Worm (Caenorhabditis elegans) whole organism, L4 larva: ENCODE data around the gene str-84.
A peak's percentile ranks its signal among the peaks of the same experiment; 100 is the strongest.

Experiments
- F37D6.2 ChIP-seq: sonication (generic microtip); optimal IDR thresholded peaks from 2 replicates; lab custom pipeline; 2016; ENCODE audit warnings: mild to moderate bottlenecking, missing genetic modification characterization, missing compliant biosample characterization
- T26A8.4 ChIP-seq: fragments of 200-800 bp; sonication (Bioruptor generic); IDR thresholded peaks from 2 replicates; pipeline ENCODE4 v1.3.6; 2022; ENCODE audit warnings: missing genetic modification characterization, missing compliant biosample characterization
- Y105C5A.15 ChIP-seq: fragments of 200-800 bp; sonication (Bioruptor generic); IDR thresholded peaks from 2 replicates; pipeline ENCODE4 v1.3.6; 2022; ENCODE audit warnings: missing genetic modification characterization, missing compliant biosample characterization
- Y5F2A.4 ChIP-seq: fragments of 200-800 bp; sonication (Bioruptor generic); optimal IDR thresholded peaks from 2 replicates; lab custom pipeline; 2018; ENCODE audit warnings: mild to moderate bottlenecking, missing genetic modification characterization, missing compliant biosample characterization
- ZK337.2 ChIP-seq: fragments of 200-800 bp; sonication (Bioruptor generic); IDR thresholded peaks from 2 replicates; pipeline ENCODE4 v1.3.6; 2022; ENCODE audit warnings: missing genetic modification reagents, missing genetic modification characterization, missing compliant biosample characterization
- aha-1 ChIP-seq: fragments of 150-350 bp; peaks from one replicate; lab custom pipeline; 2014; ENCODE audit warnings: missing biosample characterization, missing genetic modification characterization
- aly-2 ChIP-seq: sonication (generic microtip); optimal IDR thresholded peaks from 2 replicates; lab custom pipeline; 2018; ENCODE audit warnings: missing biosample characterization, missing genetic modification characterization
- ama-1 ChIP-seq: fragments of 150-350 bp; optimal IDR thresholded peaks from 2 replicates; lab custom pipeline; 2014; ENCODE audit warnings: inconsistent platforms, mixed read lengths
- ceh-44 ChIP-seq: fragments of 200-800 bp; sonication (Bioruptor generic); IDR thresholded peaks from 2 replicates; pipeline ENCODE4 v1.3.6; 2022; ENCODE audit warnings: missing genetic modification reagents, missing genetic modification characterization, missing compliant biosample characterization
- ces-1 ChIP-seq: fragments of 150-350 bp; sonication (generic microtip); optimal IDR thresholded peaks from 4 replicates; lab custom pipeline; 2014; ENCODE audit warnings: missing biosample characterization, missing genetic modification reagents, missing genetic modification characterization
- daf-16 ChIP-seq, 3 experiments: sonication (generic microtip); optimal IDR thresholded peaks; 2 replicates each; lab custom pipeline; 2016 to 2017; ENCODE audit warnings: missing genetic modification characterization in 3 of 3, missing genetic modification reagents in 3 of 3, mild to moderate bottlenecking in 2 of 3, missing compliant biosample characterization in 2 of 3, missing biosample characterization in 1 of 3, moderate library complexity in 1 of 3
- daf-19 ChIP-seq: fragments of 200-800 bp; sonication (Bioruptor generic); conservative IDR thresholded peaks from 2 replicates; pipeline ENCODE4 v1.3.6; 2022; ENCODE audit warnings: missing genetic modification characterization, missing compliant biosample characterization
- dmd-6 ChIP-seq: fragments of 200-800 bp; sonication (Bioruptor generic); IDR thresholded peaks from 2 replicates; pipeline ENCODE4 v1.3.6; 2022; ENCODE audit warnings: missing genetic modification reagents, missing genetic modification characterization, missing compliant biosample characterization
- duxl-1 ChIP-seq: sonication (generic microtip); optimal IDR thresholded peaks from 2 replicates; lab custom pipeline; 2016; ENCODE audit warnings: mild to moderate bottlenecking, missing genetic modification characterization, moderate library complexity, missing compliant biosample characterization; ENCODE audit not compliant: poor library complexity
- egl-43 ChIP-seq: fragments of 200-800 bp; sonication (Bioruptor generic); IDR thresholded peaks from 2 replicates; pipeline ENCODE4 v1.3.6; 2022; ENCODE audit warnings: missing genetic modification reagents, missing genetic modification characterization, missing compliant biosample characterization
- fkh-10 ChIP-seq: fragments of 150-350 bp; optimal IDR thresholded peaks from 2 replicates; lab custom pipeline; 2014; ENCODE audit warnings: missing biosample characterization, missing genetic modification reagents, missing genetic modification characterization
- fos-1 ChIP-seq: fragments of 150-350 bp; optimal IDR thresholded peaks from 2 replicates; lab custom pipeline; 2014; ENCODE audit warnings: missing biosample characterization, missing genetic modification characterization
- hlh-11 ChIP-seq: fragments of 200-800 bp; sonication (Bioruptor generic); optimal IDR thresholded peaks from 2 replicates; lab custom pipeline; 2018; ENCODE audit warnings: mild to moderate bottlenecking, missing genetic modification characterization, missing compliant biosample characterization
- hlh-30 ChIP-seq: sonication (generic microtip); optimal IDR thresholded peaks from 2 replicates; lab custom pipeline; 2017; ENCODE audit warnings: antibody characterized with exemption, mild to moderate bottlenecking, missing genetic modification characterization, missing compliant biosample characterization; ENCODE audit not compliant: insufficient read depth
- hmg-1.1 ChIP-seq: fragments of 200-800 bp; sonication (Bioruptor generic); IDR thresholded peaks from 2 replicates; pipeline ENCODE4 v1.3.6; 2022; ENCODE audit warnings: missing genetic modification reagents, missing genetic modification characterization, missing compliant biosample characterization
- lin-13 ChIP-seq: fragments of 150-350 bp; optimal IDR thresholded peaks from 2 replicates; lab custom pipeline; 2014; ENCODE audit warnings: missing biosample characterization, missing genetic modification reagents, missing genetic modification characterization
- lin-29 ChIP-seq: fragments of 200-800 bp; sonication (Bioruptor generic); IDR thresholded peaks from 2 replicates; pipeline ENCODE4 v1.3.6; 2022; ENCODE audit warnings: missing genetic modification reagents, missing genetic modification characterization, missing compliant biosample characterization
- lin-38 ChIP-seq: fragments of 200-800 bp; sonication (Bioruptor generic); IDR thresholded peaks from 2 replicates; pipeline ENCODE4 v1.3.6; 2022; ENCODE audit warnings: missing genetic modification reagents, missing genetic modification characterization, missing compliant biosample characterization
- lir-3 ChIP-seq: sonication (generic microtip); optimal IDR thresholded peaks from 2 replicates; lab custom pipeline; 2016; ENCODE audit warnings: mild to moderate bottlenecking, missing genetic modification characterization, missing compliant biosample characterization
- lsy-2 ChIP-seq, 2 experiments: fragments of 150-350 bp in 1 of 2; sonication (generic microtip) in 1 of 2; optimal IDR thresholded peaks; 2 replicates each; lab custom pipeline; 2014 to 2017; ENCODE audit warnings: missing biosample characterization in 2 of 2, missing genetic modification characterization in 2 of 2
- madf-5 ChIP-seq, 2 experiments: fragments of 200-800 bp; sonication (Bioruptor generic); IDR thresholded peaks; 2 replicates each; pipeline ENCODE4 v1.3.6; 2022; ENCODE audit warnings: missing compliant biosample characterization in 2 of 2, missing genetic modification characterization in 2 of 2
- mes-2 ChIP-seq: sonication (generic microtip); optimal IDR thresholded peaks from 2 replicates; lab custom pipeline; 2016; ENCODE audit warnings: missing genotype, mild to moderate bottlenecking, missing genetic modification characterization, missing compliant biosample characterization; ENCODE audit not compliant: poor library complexity, severe bottlenecking
- mxl-3 ChIP-seq: fragments of 200-800 bp; sonication (Bioruptor generic); optimal IDR thresholded peaks from 2 replicates; lab custom pipeline; 2018; ENCODE audit warnings: mild to moderate bottlenecking, missing genetic modification characterization, missing compliant biosample characterization
- nhr-10 ChIP-seq: fragments of 150-350 bp; optimal IDR thresholded peaks from 2 replicates; lab custom pipeline; 2014; ENCODE audit warnings: missing biosample characterization, missing genetic modification characterization
- nhr-111 ChIP-seq: fragments of 200-800 bp; sonication (Bioruptor generic); optimal IDR thresholded peaks from 2 replicates; lab custom pipeline; 2018; ENCODE audit warnings: mild to moderate bottlenecking, missing genetic modification characterization, missing compliant biosample characterization
- nhr-28 ChIP-seq: fragments of 150-350 bp; optimal IDR thresholded peaks from 2 replicates; lab custom pipeline; 2014; ENCODE audit warnings: missing biosample characterization, missing genetic modification characterization
- nhr-42 ChIP-seq: fragments of 200-800 bp; sonication (Bioruptor generic); IDR thresholded peaks from 2 replicates; pipeline ENCODE4 v1.3.6; 2022; ENCODE audit warnings: missing genetic modification characterization, missing compliant biosample characterization
- nhr-76 ChIP-seq: fragments of 150-350 bp; optimal IDR thresholded peaks from 2 replicates; lab custom pipeline; 2014; ENCODE audit warnings: missing biosample characterization, missing genetic modification characterization
- pha-4 ChIP-seq, 2 experiments: fragments of 150-350 bp in 1 of 2; fragments of 200-800 bp in 1 of 2; sonication (Bioruptor generic) in 1 of 2; IDR thresholded peaks in 1 of 2; optimal IDR thresholded peaks in 1 of 2; 2 replicates each; pipeline versions ENCODE4 v1.3.6 to Lab custom; 2014 to 2022; ENCODE audit warnings: missing genetic modification characterization in 2 of 2, missing genetic modification reagents in 2 of 2, missing biosample characterization in 1 of 2, missing compliant biosample characterization in 1 of 2
- php-3 ChIP-seq: fragments of 200-800 bp; sonication (Bioruptor generic); IDR thresholded peaks from 2 replicates; pipeline ENCODE4 v1.3.6; 2022; ENCODE audit warnings: missing genetic modification reagents, missing genetic modification characterization, missing compliant biosample characterization
- pqm-1 ChIP-seq: sonication (generic microtip); optimal IDR thresholded peaks from 2 replicates; lab custom pipeline; 2017; ENCODE audit warnings: missing biosample characterization, missing genetic modification characterization
- sdz-12 ChIP-seq: fragments of 200-800 bp; sonication (Bioruptor generic); optimal IDR thresholded peaks from 2 replicates; lab custom pipeline; 2018; ENCODE audit warnings: mild to moderate bottlenecking, missing genetic modification characterization, missing compliant biosample characterization
- spr-1 ChIP-seq: sonication (generic microtip); optimal IDR thresholded peaks from 2 replicates; lab custom pipeline; 2016; ENCODE audit warnings: mild to moderate bottlenecking, missing genetic modification characterization, missing compliant biosample characterization
- spr-3 ChIP-seq: fragments of 200-800 bp; sonication (Bioruptor generic); optimal IDR thresholded peaks from 2 replicates; lab custom pipeline; 2018; ENCODE audit warnings: mild to moderate bottlenecking, missing genetic modification characterization, missing compliant biosample characterization
- tag-97 ChIP-seq: fragments of 200-800 bp; sonication (Bioruptor generic); IDR thresholded peaks from 2 replicates; pipeline ENCODE4 v1.3.6; 2022; ENCODE audit warnings: missing genetic modification characterization, missing compliant biosample characterization
- vab-7 ChIP-seq: fragments of 200-800 bp; sonication (Bioruptor generic); IDR thresholded peaks from 2 replicates; pipeline ENCODE4 v1.3.6; 2022; ENCODE audit warnings: missing genetic modification reagents, missing genetic modification characterization, missing compliant biosample characterization
- zfp-2 ChIP-seq: sonication (generic microtip); optimal IDR thresholded peaks from 2 replicates; lab custom pipeline; 2016; ENCODE audit warnings: mild to moderate bottlenecking, missing genetic modification characterization, missing compliant biosample characterization
- zip-11 ChIP-seq: fragments of 200-800 bp; sonication (Bioruptor generic); IDR thresholded peaks from 2 replicates; pipeline ENCODE4 v1.3.6; 2022; ENCODE audit warnings: missing genetic modification characterization, missing compliant biosample characterization
- zip-2 ChIP-seq: fragments of 150-350 bp; optimal IDR thresholded peaks from 2 replicates; lab custom pipeline; 2014; ENCODE audit warnings: missing biosample characterization, missing genetic modification characterization
- ztf-7 ChIP-seq: fragments of 150-350 bp; optimal IDR thresholded peaks from 2 replicates; lab custom pipeline; 2014; ENCODE audit warnings: missing biosample characterization, missing genetic modification characterization

str-84 gene

ce11 chrV:8935104-8935503, 45.6 kb downstream of the str-84 start (continued):
- TF ChIP-seq vab-7 (GFP tag; lab: Robert Waterston, UW) (no peak), lsy-2 (tag; optimal IDR thresholded peaks at IDR 0.05; lab: Kevin White, UChicago) (no peak), T26A8.4 (GFP tag; lab: Robert Waterston, UW) (no peak), Y5F2A.4 (GFP tag; lab: Kevin White, UChicago) (no peak), daf-16 (GFP tag; optimal IDR thresholded peaks at IDR 0.05; lab: Kevin White, UChicago) (no peak), daf-16 (tag; optimal IDR thresholded peaks at IDR 0.05; lab: Kevin White, UChicago) (no peak), nhr-28 (tag; lab: Kevin White, UChicago) (peak; percentile 73), pha-4 (GFP tag; IDR thresholded peaks at IDR 0.05; lab: Robert Waterston, UW) (no peak), pha-4 (tag; optimal IDR thresholded peaks at IDR 0.05; lab: Kevin White, UChicago) (no peak), ama-1 (peak; percentile 56), zip-2 (tag; lab: Kevin White, UChicago) (no peak), spr-1 (no peak), zfp-2 (tag; lab: Kevin White, UChicago) (no peak), ces-1 (GFP tag; lab: Kevin White, UChicago) (no peak), madf-5 (GFP tag; IDR thresholded peaks at IDR 0.05; lab: Robert Waterston, UW) (no peak), ztf-7 (no peak), sdz-12 (no peak), lir-3 (tag; lab: Kevin White, UChicago) (no peak), hlh-11 (tag; lab: Kevin White, UChicago) (peak; percentile 67), php-3 (GFP tag; lab: Robert Waterston, UW) (no peak), daf-19 (GFP tag; lab: Robert Waterston, UW) (no peak), nhr-111 (no peak), mes-2 (peak; percentile 26), aly-2 (no peak), tag-97 (no peak), F37D6.2 (tag; lab: Kevin White, UChicago) (no peak), zip-11 (GFP tag; lab: Robert Waterston, UW) (no peak), ZK337.2 (GFP tag; lab: Robert Waterston, UW) (no peak), lin-29 (GFP tag; lab: Robert Waterston, UW) (no peak), fkh-10 (GFP tag; lab: Kevin White, UChicago) (no peak), nhr-10 (tag; lab: Kevin White, UChicago) (no peak), duxl-1 (tag; lab: Kevin White, UChicago) (no peak), mxl-3 (peak; percentile 23), aha-1 (tag; lab: Kevin White, UChicago) (peak; percentile 55), Y105C5A.15 (no peak), lin-38 (GFP tag; lab: Robert Waterston, UW) (0 out of 2 replicates have a peak, but pooled peaks have one; percentile 4), hmg-1.1 (no peak), fos-1 (no peak), spr-3 (GFP tag; lab: Kevin White, UChicago) (no peak), nhr-42 (no peak), ceh-44 (GFP tag; lab: Robert Waterston, UW) (no peak), lin-13 (no peak)
- TF ChIP-seq, all 104 proteins: peak for 12

DNA sequence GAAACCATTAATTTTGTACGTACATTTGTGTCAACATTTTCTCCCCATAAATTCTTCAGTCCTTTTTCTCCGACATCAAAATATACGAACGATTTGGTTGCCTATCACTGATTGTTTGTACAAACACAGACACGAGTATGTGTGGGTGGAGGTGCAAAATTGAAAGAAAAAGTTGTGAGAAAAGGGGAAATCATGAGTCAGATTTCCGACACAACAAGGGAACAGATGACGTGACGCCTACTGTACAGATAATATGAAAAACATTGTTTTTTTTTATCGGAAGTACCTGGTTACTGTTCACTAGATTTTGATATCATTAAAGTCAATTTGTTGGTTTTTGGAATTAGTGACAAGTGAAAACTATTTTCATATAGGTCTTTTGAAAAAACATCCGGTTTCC, 46.5 kb downstream of the str-84 start:
- TF ChIP-seq daf-16 (GFP tag; optimal IDR thresholded peaks at IDR 0.05; lab: Kevin White, UChicago) (no peak), daf-16 (tag; optimal IDR thresholded peaks at IDR 0.05; lab: Kevin White, UChicago) (peak; percentile 35), egl-43 (no peak), pqm-1 (no peak), nhr-76 (tag; lab: Kevin White, UChicago) (no peak), sdz-12 (no peak), spr-1 (no peak), spr-3 (GFP tag; lab: Kevin White, UChicago) (no peak), php-3 (GFP tag; lab: Robert Waterston, UW) (no peak), fkh-10 (GFP tag; lab: Kevin White, UChicago) (no peak), hlh-30 (tag; lab: Kevin White, UChicago) (peak; percentile 47), dmd-6 (GFP tag; lab: Robert Waterston, UW) (no peak)
